Worm (Caenorhabditis elegans) whole organism, L3 larva: ENCODE results near the gene Y43F4A.1.

ENCODE experiments used
- ama-1 ChIP-seq: fragments of 150-350 bp; optimal IDR thresholded peaks from 2 replicates; lab custom pipeline; 2018
- fos-1 ChIP-seq: fragments of 150-350 bp; optimal IDR thresholded peaks from 2 replicates; lab custom pipeline; 2014; ENCODE audit warnings: missing biosample characterization, missing genetic modification characterization
- lin-15B ChIP-seq: fragments of 150-350 bp; optimal IDR thresholded peaks from 2 replicates; lab custom pipeline; 2014; ENCODE audit warnings: missing biosample characterization, missing genetic modification characterization
- lin-39 ChIP-seq: fragments of 150-350 bp; optimal IDR thresholded peaks from 2 replicates; lab custom pipeline; 2018; ENCODE audit warnings: missing biosample characterization, missing genetic modification reagents, missing genetic modification characterization
- nfya-1 ChIP-seq: sonication (generic microtip); optimal IDR thresholded peaks from 2 replicates; lab custom pipeline; 2017; ENCODE audit warnings: missing genetic modification characterization, mild to moderate bottlenecking, missing compliant biosample characterization, antibody characterized with exemption, moderate library complexity; ENCODE audit not compliant: insufficient read depth
- nhr-25 ChIP-seq: sonication (generic microtip); optimal IDR thresholded peaks from 2 replicates; lab custom pipeline; 2017; ENCODE audit warnings: missing biosample characterization, missing genetic modification characterization
- nhr-76 ChIP-seq: fragments of 150-350 bp; sonication (generic microtip); optimal IDR thresholded peaks from 5 replicates; lab custom pipeline; 2014; ENCODE audit warnings: missing biosample characterization, missing genetic modification characterization
- pha-4 ChIP-seq: fragments of 150-350 bp; optimal IDR thresholded peaks from 2 replicates; lab custom pipeline; 2014; ENCODE audit warnings: missing biosample characterization, missing genetic modification reagents, missing genetic modification characterization
- snpc-4 ChIP-seq: fragments of 150-350 bp; optimal IDR thresholded peaks from 2 replicates; lab custom pipeline; 2014; ENCODE audit warnings: missing biosample characterization, missing genetic modification characterization

DNA sequence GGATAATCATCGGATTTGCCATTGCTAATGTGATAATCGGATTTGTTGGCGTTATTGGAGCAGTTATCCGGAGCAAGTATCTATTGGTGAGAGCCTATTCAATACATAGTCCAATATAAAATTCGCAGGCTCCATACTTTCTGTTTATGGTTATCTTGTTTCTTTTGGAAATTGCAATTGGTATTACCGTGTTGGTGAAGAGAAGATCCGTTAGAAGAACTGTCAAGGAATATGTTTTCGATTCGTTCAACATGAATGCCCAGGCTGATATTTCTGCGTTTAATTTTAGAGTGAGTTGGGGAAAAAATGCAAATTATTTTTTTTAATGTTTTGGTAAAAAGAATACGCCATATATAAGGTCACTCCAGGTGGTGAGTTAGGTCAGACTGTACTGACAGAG lies 9.8 kb upstream of the Y43F4A.1 start:
- no peak for TF ChIP-seq snpc-4 (tag; lab: Kevin White, UChicago)
- TF ChIP-seq lin-39 (tag; lab: Kevin White, UChicago) = no peak
- TF ChIP-seq nhr-25 = no peak
- no peak for TF ChIP-seq ama-1 (lab: Kevin White, UChicago)
- TF ChIP-seq pha-4 (tag; lab: Kevin White, UChicago) = no peak
- no peak for TF ChIP-seq nfya-1 (tag; lab: Kevin White, UChicago)
- TF ChIP-seq lin-15B = no peak
- no peak for TF ChIP-seq fos-1 (tag; lab: Kevin White, UChicago)
- no peak for TF ChIP-seq nhr-76 (tag; lab: Kevin White, UChicago)
